Worm (Caenorhabditis elegans) whole organism, L3 larva: ENCODE data around the gene dnj-9.
A peak's percentile ranks its signal among the peaks of the same experiment; 100 is the strongest.
"Not testable (repeated sequence)": the region's sequence is repeated elsewhere in the genome, so short reads cannot be mapped to it uniquely, and the experiment has no call there.

Experiments
- ZK546.5 ChIP-seq: sonication (generic microtip); optimal IDR thresholded peaks from 2 replicates; lab custom pipeline; 2017; ENCODE audit warnings: missing biosample characterization, missing genetic modification characterization
- aly-2 ChIP-seq: fragments of 150-350 bp; optimal IDR thresholded peaks from 2 replicates; lab custom pipeline; 2014; ENCODE audit warnings: missing biosample characterization, missing genetic modification characterization
- ama-1 ChIP-seq: fragments of 150-350 bp; optimal IDR thresholded peaks from 2 replicates; lab custom pipeline; 2018
- ceh-28 ChIP-seq: fragments of 150-350 bp; optimal IDR thresholded peaks from 2 replicates; lab custom pipeline; 2014; ENCODE audit warnings: missing biosample characterization, missing genetic modification reagents, missing genetic modification characterization
- ceh-82 ChIP-seq: fragments of 150-350 bp; optimal IDR thresholded peaks from 2 replicates; lab custom pipeline; 2014; ENCODE audit warnings: missing biosample characterization, missing genetic modification characterization
- ceh-9 ChIP-seq: sonication (generic microtip); optimal IDR thresholded peaks from 2 replicates; lab custom pipeline; 2018; ENCODE audit warnings: missing biosample characterization, missing genetic modification characterization
- daf-12 ChIP-seq: fragments of 150-350 bp; optimal IDR thresholded peaks from 2 replicates; lab custom pipeline; 2014; ENCODE audit warnings: missing biosample characterization, missing genetic modification reagents, missing genetic modification characterization
- egl-27 ChIP-seq: sonication (generic microtip); optimal IDR thresholded peaks from 4 replicates; lab custom pipeline; 2017; ENCODE audit warnings: missing biosample characterization, missing genetic modification reagents, missing genetic modification characterization
- egl-5 ChIP-seq: fragments of 150-350 bp; optimal IDR thresholded peaks from 2 replicates; lab custom pipeline; 2017; ENCODE audit warnings: missing biosample characterization, missing genetic modification reagents, missing genetic modification characterization, inconsistent platforms
- elt-1 ChIP-seq: fragments of 150-350 bp; optimal IDR thresholded peaks from 2 replicates; lab custom pipeline; 2014; ENCODE audit warnings: missing biosample characterization, missing genetic modification characterization
- elt-2 ChIP-seq: sonication (generic microtip); optimal IDR thresholded peaks from 2 replicates; lab custom pipeline; 2016; ENCODE audit warnings: missing genetic modification reagents, mild to moderate bottlenecking, missing genetic modification characterization, missing compliant biosample characterization
- elt-3 ChIP-seq, 3 experiments: fragments of 150-350 bp in 1 of 3; sonication (generic microtip) in 2 of 3; optimal IDR thresholded peaks; 2 replicates in 2 of 3; 4 replicates in 1 of 3; lab custom pipeline; 2014 to 2017; ENCODE audit warnings: missing biosample characterization in 3 of 3, missing genetic modification characterization in 3 of 3
- fkh-10 ChIP-seq: sonication (generic microtip); optimal IDR thresholded peaks from 2 replicates; lab custom pipeline; 2017; ENCODE audit warnings: missing biosample characterization, missing genetic modification reagents, missing genetic modification characterization
- fkh-2 ChIP-seq: fragments of 150-350 bp; optimal IDR thresholded peaks from 2 replicates; lab custom pipeline; 2014; ENCODE audit warnings: missing biosample characterization, missing genetic modification reagents, missing genetic modification characterization
- jun-1 ChIP-seq: fragments of 150-350 bp; optimal IDR thresholded peaks from 2 replicates; lab custom pipeline; 2014; ENCODE audit warnings: missing biosample characterization, missing genetic modification reagents, missing genetic modification characterization
- lin-15B ChIP-seq: fragments of 150-350 bp; optimal IDR thresholded peaks from 2 replicates; lab custom pipeline; 2014; ENCODE audit warnings: missing biosample characterization, missing genetic modification characterization
- lin-39 ChIP-seq: fragments of 150-350 bp; optimal IDR thresholded peaks from 2 replicates; lab custom pipeline; 2018; ENCODE audit warnings: missing biosample characterization, missing genetic modification reagents, missing genetic modification characterization
- lsy-12 ChIP-seq: sonication (generic microtip); optimal IDR thresholded peaks from 2 replicates; lab custom pipeline; 2016; ENCODE audit warnings: mild to moderate bottlenecking, missing genetic modification characterization, missing compliant biosample characterization
- nfya-1 ChIP-seq: sonication (generic microtip); optimal IDR thresholded peaks from 2 replicates; lab custom pipeline; 2017; ENCODE audit warnings: missing genetic modification characterization, mild to moderate bottlenecking, missing compliant biosample characterization, antibody characterized with exemption, moderate library complexity; ENCODE audit not compliant: insufficient read depth
- nhr-11 ChIP-seq: fragments of 150-350 bp; optimal IDR thresholded peaks from 2 replicates; lab custom pipeline; 2014; ENCODE audit warnings: missing biosample characterization, missing genetic modification characterization
- nhr-23 ChIP-seq: fragments of 150-350 bp; optimal IDR thresholded peaks from 2 replicates; lab custom pipeline; 2014; ENCODE audit warnings: missing biosample characterization, missing genetic modification reagents, missing genetic modification characterization
- nhr-237 ChIP-seq: fragments of 150-350 bp; optimal IDR thresholded peaks from 2 replicates; lab custom pipeline; 2014; ENCODE audit warnings: missing biosample characterization, missing genetic modification characterization
- nhr-25 ChIP-seq: sonication (generic microtip); optimal IDR thresholded peaks from 2 replicates; lab custom pipeline; 2017; ENCODE audit warnings: missing biosample characterization, missing genetic modification characterization
- nhr-28 ChIP-seq: fragments of 150-350 bp; optimal IDR thresholded peaks from 2 replicates; lab custom pipeline; 2014; ENCODE audit warnings: missing biosample characterization, missing genetic modification characterization
- nhr-43 ChIP-seq: sonication (generic microtip); optimal IDR thresholded peaks from 2 replicates; lab custom pipeline; 2016; ENCODE audit warnings: mild to moderate bottlenecking, missing genetic modification characterization, missing compliant biosample characterization; ENCODE audit not compliant: poor library complexity, severe bottlenecking
- nhr-76 ChIP-seq: fragments of 150-350 bp; sonication (generic microtip); optimal IDR thresholded peaks from 5 replicates; lab custom pipeline; 2014; ENCODE audit warnings: missing biosample characterization, missing genetic modification characterization
- nhr-77 ChIP-seq: fragments of 150-350 bp; optimal IDR thresholded peaks from 2 replicates; lab custom pipeline; 2014; ENCODE audit warnings: missing biosample characterization, missing genetic modification characterization
- pha-4 ChIP-seq: fragments of 150-350 bp; optimal IDR thresholded peaks from 2 replicates; lab custom pipeline; 2014; ENCODE audit warnings: missing biosample characterization, missing genetic modification reagents, missing genetic modification characterization
- pqm-1 ChIP-seq: fragments of 150-350 bp; optimal IDR thresholded peaks from 2 replicates; lab custom pipeline; 2017; ENCODE audit warnings: missing biosample characterization, missing genetic modification characterization, inconsistent platforms
- sea-2 ChIP-seq: fragments of 150-350 bp; sonication (generic microtip); optimal IDR thresholded peaks from 4 replicates; lab custom pipeline; 2014; ENCODE audit warnings: missing biosample characterization, missing genetic modification reagents, missing genetic modification characterization
- snpc-4 ChIP-seq: fragments of 150-350 bp; optimal IDR thresholded peaks from 2 replicates; lab custom pipeline; 2014; ENCODE audit warnings: missing biosample characterization, missing genetic modification characterization
- tbx-2 ChIP-seq: sonication (generic microtip); optimal IDR thresholded peaks from 2 replicates; lab custom pipeline; 2016; ENCODE audit warnings: mild to moderate bottlenecking, missing genetic modification characterization, missing compliant biosample characterization
- unc-39 ChIP-seq: sonication (generic microtip); optimal IDR thresholded peaks from 4 replicates; lab custom pipeline; 2017; ENCODE audit warnings: missing biosample characterization, missing genetic modification characterization
- unc-62 ChIP-seq: fragments of 150-350 bp; sonication (generic microtip); optimal IDR thresholded peaks from 4 replicates; lab custom pipeline; 2014; ENCODE audit warnings: missing biosample characterization, missing genetic modification reagents, missing genetic modification characterization
- zag-1 ChIP-seq: fragments of 150-350 bp; optimal IDR thresholded peaks from 2 replicates; lab custom pipeline; 2014; ENCODE audit warnings: missing biosample characterization, missing genetic modification characterization
- ztf-11 ChIP-seq: fragments of 150-350 bp; optimal IDR thresholded peaks from 2 replicates; lab custom pipeline; 2014; ENCODE audit warnings: missing biosample characterization, missing genetic modification characterization
- ztf-4 ChIP-seq: fragments of 150-350 bp; optimal IDR thresholded peaks from 2 replicates; lab custom pipeline; 2014; ENCODE audit warnings: missing biosample characterization, missing genetic modification characterization

The dnj-9 gene

ce11 chrII:4856113-4856512, 4.3 kb downstream of the dnj-9 start:
- TF ChIP-seq jun-1 (tag; lab: Kevin White, UChicago) = peak; percentile 10
- peak; percentile 40 for TF ChIP-seq nhr-23 (tag; lab: Kevin White, UChicago)
- TF ChIP-seq nhr-25 = peak; percentile 54
- TF ChIP-seq lsy-12 = no peak
- no peak for TF ChIP-seq snpc-4 (tag; lab: Kevin White, UChicago)
- TF ChIP-seq zag-1 (tag; lab: Kevin White, UChicago) = no peak
- TF ChIP-seq elt-1 (tag; lab: Kevin White, UChicago) = peak; percentile 90
- peak; percentile 1 for TF ChIP-seq pha-4 (tag; lab: Kevin White, UChicago)
- peak; percentile 36 for TF ChIP-seq elt-2 (tag; lab: Kevin White, UChicago)
- TF ChIP-seq, all 47 proteins: peak for 6

- peak; percentile 23 for TF ChIP-seq nhr-25
- TF ChIP-seq lsy-12 = peak; percentile 36
- TF ChIP-seq ama-1 (lab: Kevin White, UChicago) = peak; percentile 69
- no peak for TF ChIP-seq elt-3 (tag; optimal IDR thresholded peaks at IDR 0.05; lab: Kevin White, UChicago)
- peak; percentile 10 for TF ChIP-seq ceh-28 (tag; lab: Kevin White, UChicago)
- peak; percentile 26 for TF ChIP-seq nfya-1
- TF ChIP-seq sea-2 (GFP tag; lab: Kevin White, UChicago) = no peak
- peak; percentile 4 for TF ChIP-seq pha-4 (tag; lab: Kevin White, UChicago)
- TF ChIP-seq elt-2 (tag; lab: Kevin White, UChicago) = peak; percentile 96
- peak; percentile 25 for TF ChIP-seq pqm-1
Measured at ce11 chrII:4857086-4857485, 5.2 kb downstream of the dnj-9 start.

ce11 chrII:4857873-4858364, 6.1 kb downstream of the dnj-9 start, which contains the start of gene F11G11.5:
F11G11.5 (plus strand) TSS chrII:4857923.
- TF ChIP-seq nhr-43 (tag; lab: Kevin White, UChicago) (peak; percentile 4), snpc-4 (tag; lab: Kevin White, UChicago) (no peak), ama-1 (lab: Kevin White, UChicago) (peak; percentile 76), elt-3 (tag; optimal IDR thresholded peaks at IDR 0.05; lab: Kevin White, UChicago) (no peak), nhr-237 (tag; lab: Kevin White, UChicago) (no peak)

ce11 chrII:4858906-4859411, 7.1 kb downstream of the dnj-9 start:
- TF ChIP-seq ama-1 (lab: Kevin White, UChicago) = peak; percentile 46
- TF ChIP-seq lsy-12 = peak; percentile 12
- no peak for TF ChIP-seq nhr-237 (tag; lab: Kevin White, UChicago)
- peak; percentile 4 for TF ChIP-seq elt-2 (tag; lab: Kevin White, UChicago)
- no peak for TF ChIP-seq ceh-28 (tag; lab: Kevin White, UChicago)

DNA sequence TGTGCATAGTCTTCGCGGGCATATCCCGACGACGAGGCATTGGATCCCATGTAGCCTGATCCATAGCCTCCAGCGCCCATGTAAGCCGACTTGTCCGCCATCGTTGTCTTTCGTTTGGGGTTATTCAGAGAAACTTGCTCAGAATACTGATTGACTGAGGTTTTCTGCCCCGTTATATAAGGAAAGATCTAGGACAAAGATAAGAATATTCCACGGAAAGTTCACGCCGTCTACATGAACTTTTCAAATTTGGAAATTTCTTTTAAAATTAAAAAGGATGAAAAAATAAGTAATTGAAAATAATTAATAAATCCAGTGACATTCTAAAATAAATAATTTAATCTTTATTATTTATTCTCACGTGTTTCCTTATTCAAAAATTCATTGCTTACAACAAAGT, 8.4 kb downstream of the dnj-9 start, which contains the start of the genes nspd-5 and F11G11.4:
TSS of gene nspd-5 (minus strand) at position 101 of the 400 bp plus-strand sequence.
TSS of gene F11G11.4 (plus strand) at position 335 of the 400 bp plus-strand sequence.
- not testable (repeated sequence) for TF ChIP-seq daf-12, lsy-12, ztf-4

ce11 chrII:4863357-4863756, 11.5 kb downstream of the dnj-9 start, which contains the start of the genes mpst-4 and F11G11.14:
mpst-4 (minus strand) TSS chrII:4863457.
F11G11.14 (plus strand) TSS chrII:4863681.
- TF ChIP-seq sea-2 (GFP tag; lab: Kevin White, UChicago) (no peak), ZK546.5 (no peak), nfya-1 (no peak), fkh-10 (no peak), nhr-11 (tag; lab: Kevin White, UChicago) (no peak), lsy-12 (no peak), nhr-25 (no peak), nhr-237 (tag; lab: Kevin White, UChicago) (no peak), ztf-11 (tag; lab: Kevin White, UChicago) (no peak), pqm-1 (no peak), egl-5 (no peak), ceh-82 (tag; lab: Kevin White, UChicago) (no peak), ceh-9 (tag; lab: Kevin White, UChicago) (no peak), jun-1 (tag; lab: Kevin White, UChicago) (no peak)

ce11 chrII:4866045-4866444, 14.2 kb downstream of the dnj-9 start:
- TF ChIP-seq nhr-76 (tag; lab: Kevin White, UChicago) = no peak
- TF ChIP-seq pha-4 (tag; lab: Kevin White, UChicago) = no peak
- TF ChIP-seq pqm-1 = no peak
- TF ChIP-seq ceh-82 (tag; lab: Kevin White, UChicago) = no peak
- TF ChIP-seq fkh-10 = no peak
- no peak for TF ChIP-seq tbx-2 (tag; lab: Kevin White, UChicago)
- TF ChIP-seq unc-39 (tag; lab: Kevin White, UChicago) = no peak
- no peak for TF ChIP-seq egl-27 (tag; lab: Kevin White, UChicago)
- no peak for TF ChIP-seq fkh-2 (tag; lab: Kevin White, UChicago)
- TF ChIP-seq nhr-28 (tag; lab: Kevin White, UChicago) = no peak
- no peak for TF ChIP-seq aly-2 (tag; lab: Kevin White, UChicago)
- TF ChIP-seq nhr-77 (tag; lab: Kevin White, UChicago) = peak; percentile 16
- TF ChIP-seq snpc-4 (tag; lab: Kevin White, UChicago) = no peak
- peak; percentile 50 for TF ChIP-seq unc-62 (GFP tag; lab: Kevin White, UChicago)
- peak in 1 of 3 experiments; percentile 73 for TF ChIP-seq elt-3 (tag; optimal IDR thresholded peaks at IDR 0.05; lab: Kevin White, UChicago)
- no peak for TF ChIP-seq nhr-11 (tag; lab: Kevin White, UChicago)
- no peak for TF ChIP-seq ceh-28 (tag; lab: Kevin White, UChicago)
- TF ChIP-seq lsy-12 = no peak
- peak; percentile 64 for TF ChIP-seq nhr-23 (tag; lab: Kevin White, UChicago)
- TF ChIP-seq lin-39 (tag; lab: Kevin White, UChicago) = no peak
- no peak for TF ChIP-seq lin-15B
